Worm (Caenorhabditis elegans) whole organism, L2 larva: Measurements from ENCODE around the gene srx-38.

Source experiments
- ZK546.5 ChIP-seq: sonication (generic microtip); optimal IDR thresholded peaks from 2 replicates; lab custom pipeline; 2017; ENCODE audit warnings: missing biosample characterization, missing genetic modification characterization
- dmd-4 ChIP-seq: sonication (generic microtip); optimal IDR thresholded peaks from 2 replicates; lab custom pipeline; 2017; ENCODE audit warnings: missing biosample characterization, missing genetic modification characterization
- unc-62 ChIP-seq: fragments of 150-350 bp; optimal IDR thresholded peaks from 2 replicates; lab custom pipeline; 2014; ENCODE audit warnings: missing biosample characterization, missing genetic modification reagents, missing genetic modification characterization
- zag-1 ChIP-seq: fragments of 150-350 bp; optimal IDR thresholded peaks from 2 replicates; lab custom pipeline; 2014; ENCODE audit warnings: missing biosample characterization, missing genetic modification characterization

DNA sequence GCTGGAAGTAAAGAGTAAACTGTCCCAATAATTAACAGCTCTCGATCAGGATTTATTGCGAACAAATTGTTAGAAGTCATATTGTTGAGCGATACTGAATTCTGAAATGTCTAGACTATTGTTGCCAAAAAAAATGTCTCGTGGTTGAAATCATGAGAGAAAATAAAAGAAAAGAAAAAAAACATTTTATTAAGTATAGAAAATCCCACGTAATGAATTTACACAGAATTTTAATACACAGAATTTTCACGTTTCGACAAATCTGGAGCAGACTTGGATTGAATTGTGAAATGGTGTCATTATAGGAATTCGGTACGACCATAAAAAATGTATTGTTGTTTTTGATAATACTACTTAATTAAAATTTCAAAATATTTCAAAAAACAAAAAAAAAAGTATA is 17.4 kb upstream of the srx-38 start, which contains the start of gene srt-65:
- TF ChIP-seq dmd-4, result no peak
- no peak for TF ChIP-seq unc-62 (GFP tag; lab: Kevin White, UChicago)
- TF ChIP-seq ZK546.5 (tag; lab: Kevin White, UChicago), result no peak
- TF ChIP-seq zag-1 (tag; lab: Kevin White, UChicago), result no peak
